Fruit fly (Drosophila melanogaster) whole organism, embryonic: ENCODE measurements around the gene Dnai2.
A peak's percentile ranks its signal among the peaks of the same experiment; 100 is the strongest.

Experiments
- Abd-B ChIP-seq: fragments of 200-800 bp; sonication (Bioruptor generic); optimal IDR thresholded peaks from 2 replicates; lab custom pipeline; 2018; ENCODE audit warnings: missing biosample characterization, mild to moderate bottlenecking, missing genetic modification characterization, moderate library complexity
- BtbVII ChIP-seq: fragments of 200-800 bp; sonication (Bioruptor generic); optimal IDR thresholded peaks from 3 replicates; lab custom pipeline; 2017; ENCODE audit warnings: missing biosample characterization, mild to moderate bottlenecking, missing genetic modification characterization
- CG10979 ChIP-seq: fragments of 200-800 bp; sonication (Bioruptor generic); optimal IDR thresholded peaks from 2 replicates; lab custom pipeline; 2018; ENCODE audit warnings: missing biosample characterization, mild to moderate bottlenecking, missing genetic modification characterization, moderate library complexity
- CG12219 ChIP-seq: fragments of 200-800 bp; sonication (Bioruptor generic); optimal IDR thresholded peaks from 3 replicates; lab custom pipeline; 2018; ENCODE audit warnings: missing biosample characterization, mild to moderate bottlenecking, missing genetic modification characterization
- CG12659 ChIP-seq: fragments of 200-800 bp; sonication (Bioruptor generic); optimal IDR thresholded peaks from 3 replicates; lab custom pipeline; 2017; ENCODE audit warnings: mild to moderate bottlenecking, missing biosample characterization, missing genetic modification reagents, missing genetic modification characterization
- CG14014 ChIP-seq: fragments of 200-800 bp; sonication (Bioruptor generic); IDR thresholded peaks from 2 replicates; pipeline ENCODE4 v1.3.6; 2022; ENCODE audit warnings: missing biosample characterization, missing genetic modification characterization
- CG14441 ChIP-seq: fragments of 200-800 bp; sonication (Bioruptor generic); IDR thresholded peaks from 2 replicates; pipeline ENCODE4 v1.3.6; 2022; ENCODE audit warnings: missing biosample characterization, missing genetic modification characterization
- CG14667 ChIP-seq: fragments of 200-800 bp; sonication (Bioruptor generic); IDR thresholded peaks from 2 replicates; pipeline ENCODE4 v1.3.6; 2022; ENCODE audit warnings: missing biosample characterization, missing genetic modification characterization
- CG15479 ChIP-seq: fragments of 200-800 bp; sonication (Bioruptor generic); optimal IDR thresholded peaks from 3 replicates; lab custom pipeline; 2019; ENCODE audit warnings: missing biosample characterization, mild to moderate bottlenecking, missing genetic modification characterization, moderate library complexity
- CG17328 ChIP-seq: fragments of 200-800 bp; sonication (Bioruptor generic); IDR thresholded peaks from 2 replicates; pipeline ENCODE4 v1.3.6; 2022; ENCODE audit warnings: missing biosample characterization, missing genetic modification characterization
- CG1832 ChIP-seq: fragments of 200-800 bp; sonication (Bioruptor generic); optimal IDR thresholded peaks from 2 replicates; lab custom pipeline; 2017; ENCODE audit warnings: missing biosample characterization, mild to moderate bottlenecking, missing genetic modification characterization, inconsistent platforms
- CG30020 ChIP-seq: fragments of 200-800 bp; optimal IDR thresholded peaks from 2 replicates; lab custom pipeline; 2019; ENCODE audit warnings: missing biosample characterization, mild to moderate bottlenecking, missing genetic modification characterization, moderate library complexity
- CG34376 ChIP-seq: fragments of 200-800 bp; sonication (Bioruptor generic); optimal IDR thresholded peaks from 2 replicates; lab custom pipeline; 2018; ENCODE audit warnings: missing biosample characterization, mild to moderate bottlenecking, missing genetic modification characterization
- CG3995 ChIP-seq: fragments of 200-800 bp; sonication (Bioruptor generic); optimal IDR thresholded peaks from 3 replicates; lab custom pipeline; 2016; ENCODE audit warnings: missing biosample characterization, missing genetic modification characterization
- CG6175 ChIP-seq: fragments of 200-800 bp; sonication (Bioruptor generic); IDR thresholded peaks from 3 replicates; pipeline ENCODE4 v1.3.6; 2022; ENCODE audit warnings: missing biosample characterization, missing genetic modification characterization
- CG6791 ChIP-seq: fragments of 200-800 bp; sonication (Bioruptor generic); IDR thresholded peaks from 3 replicates; pipeline ENCODE4 v1.3.6; 2022; ENCODE audit warnings: missing biosample characterization, missing genetic modification characterization; ENCODE audit not compliant: partially characterized antibody
- CG6854 ChIP-seq: fragments of 200-800 bp; sonication (Bioruptor generic); optimal IDR thresholded peaks from 3 replicates; lab custom pipeline; 2017; ENCODE audit warnings: missing biosample characterization, mild to moderate bottlenecking, missing genetic modification characterization
- CG7357 ChIP-seq: fragments of 200-800 bp; sonication (Bioruptor generic); IDR thresholded peaks from 3 replicates; pipeline ENCODE4 v1.3.6; 2022; ENCODE audit warnings: missing biosample characterization, missing genetic modification characterization
- CG9727 ChIP-seq: fragments of 200-800 bp; sonication (Bioruptor generic); optimal IDR thresholded peaks from 3 replicates; lab custom pipeline; 2017; ENCODE audit warnings: missing biosample characterization, mild to moderate bottlenecking, missing genetic modification characterization
- Dref ChIP-seq: fragments of 200-800 bp; sonication (Bioruptor generic); IDR thresholded peaks from 2 replicates; pipeline ENCODE4 v1.3.6; 2022; ENCODE audit warnings: missing biosample characterization, missing genetic modification characterization
- GATAe ChIP-seq: fragments of 200-800 bp; sonication (Bioruptor generic); conservative IDR thresholded peaks from 2 replicates; pipeline ENCODE4 v1.3.6; 2022; ENCODE audit warnings: missing biosample characterization, missing genetic modification characterization
- Gsc ChIP-seq: fragments of 200-800 bp; sonication (Bioruptor generic); IDR thresholded peaks from 2 replicates; pipeline ENCODE4 v1.3.6; 2022; ENCODE audit warnings: missing biosample characterization, missing genetic modification characterization
- HLH4C ChIP-seq: fragments of 200-800 bp; sonication (Bioruptor generic); IDR thresholded peaks from 3 replicates; pipeline ENCODE4 v1.3.6; 2022; ENCODE audit warnings: missing biosample characterization, missing genetic modification characterization; ENCODE audit not compliant: partially characterized antibody
- Jarid2 ChIP-seq: fragments of 200-800 bp; sonication (Bioruptor generic); optimal IDR thresholded peaks from 3 replicates; lab custom pipeline; 2017; ENCODE audit warnings: mild to moderate bottlenecking, missing biosample characterization, missing genetic modification reagents, missing genetic modification characterization
- NC2β ChIP-seq: fragments of 200-800 bp; sonication (Bioruptor generic); optimal IDR thresholded peaks from 2 replicates; lab custom pipeline; 2016; ENCODE audit warnings: missing biosample characterization, missing genetic modification characterization
- NFAT ChIP-seq: fragments of 200-800 bp; sonication (Bioruptor generic); IDR thresholded peaks from 2 replicates; pipeline ENCODE4 v1.3.6; 2022; ENCODE audit warnings: missing biosample characterization, missing genetic modification characterization
- Six4 ChIP-seq: fragments of 200-800 bp; sonication (Bioruptor generic); optimal IDR thresholded peaks from 2 replicates; lab custom pipeline; 2016; ENCODE audit warnings: missing biosample characterization, missing genetic modification characterization
- ato ChIP-seq: fragments of 200-800 bp; sonication (Bioruptor generic); IDR thresholded peaks from 2 replicates; pipeline ENCODE4 v1.3.6; 2022; ENCODE audit warnings: missing biosample characterization, missing genetic modification characterization; ENCODE audit not compliant: partially characterized antibody
- br ChIP-seq: fragments of >200 bp; optimal IDR thresholded peaks from 2 replicates; lab custom pipeline; 2017
- cas ChIP-seq: fragments of 200-800 bp; sonication (Bioruptor generic); IDR thresholded peaks from 2 replicates; pipeline ENCODE4 v1.3.6; 2022; ENCODE audit warnings: missing biosample characterization, missing genetic modification characterization
- danr ChIP-seq: fragments of 200-800 bp; sonication (Bioruptor generic); IDR thresholded peaks from 2 replicates; pipeline ENCODE4 v1.3.6; 2022; ENCODE audit warnings: missing biosample characterization, missing genetic modification characterization
- fd102C ChIP-seq: fragments of 200-800 bp; sonication (Bioruptor generic); optimal IDR thresholded peaks from 2 replicates; lab custom pipeline; 2018; ENCODE audit warnings: missing biosample characterization, mild to moderate bottlenecking, missing genetic modification characterization, moderate library complexity
- fu2 ChIP-seq: fragments of 200-800 bp; sonication (Bioruptor generic); optimal IDR thresholded peaks from 2 replicates; lab custom pipeline; 2016; ENCODE audit warnings: missing biosample characterization, missing genetic modification characterization
- gcm ChIP-seq: fragments of 200-800 bp; sonication (Bioruptor generic); optimal IDR thresholded peaks from 2 replicates; lab custom pipeline; 2019; ENCODE audit warnings: missing biosample characterization, mild to moderate bottlenecking, missing genetic modification characterization, moderate library complexity
- gfzf ChIP-seq: fragments of 200-800 bp; sonication (Bioruptor generic); optimal IDR thresholded peaks from 2 replicates; lab custom pipeline; 2016; ENCODE audit warnings: missing biosample characterization, mild to moderate bottlenecking, missing genetic modification characterization, moderate library complexity
- gsb-n ChIP-seq: fragments of 200-800 bp; sonication (Bioruptor generic); optimal IDR thresholded peaks from 3 replicates; lab custom pipeline; 2018; ENCODE audit warnings: missing biosample characterization, mild to moderate bottlenecking, missing genetic modification characterization
- ham ChIP-seq: fragments of 200-800 bp; sonication (Bioruptor generic); IDR thresholded peaks from 2 replicates; pipeline ENCODE4 v1.3.6; 2022; ENCODE audit warnings: missing biosample characterization, missing genetic modification characterization
- hbn ChIP-seq: fragments of 200-800 bp; sonication (Bioruptor generic); IDR thresholded peaks from 2 replicates; pipeline ENCODE4 v1.3.6; 2022; ENCODE audit warnings: missing biosample characterization, missing genetic modification characterization; ENCODE audit not compliant: partially characterized antibody
- lab ChIP-seq: fragments of 200-800 bp; sonication (Bioruptor generic); optimal IDR thresholded peaks from 3 replicates; lab custom pipeline; 2017; ENCODE audit warnings: missing biosample characterization, missing genetic modification characterization, mild to moderate bottlenecking, moderate library complexity, missing genetic modification reagents
- lov ChIP-seq, 2 experiments: fragments of 200-800 bp in 1 of 2; fragments of >200 bp in 1 of 2; sonication (Bioruptor generic) in 1 of 2; IDR thresholded peaks in 1 of 2; optimal IDR thresholded peaks in 1 of 2; 2 replicates in 1 of 2; 3 replicates in 1 of 2; pipeline versions ENCODE4 v1.3.6 to Lab custom; 2017 to 2022; ENCODE audit warnings: missing biosample characterization in 1 of 2, missing genetic modification characterization in 1 of 2
- pzg ChIP-seq: fragments of 200-800 bp; sonication (Bioruptor generic); optimal IDR thresholded peaks from 3 replicates; lab custom pipeline; 2018; ENCODE audit warnings: missing biosample characterization, mild to moderate bottlenecking, missing genetic modification characterization, moderate library complexity
- sc ChIP-seq, 3 experiments: fragments of >200 bp in 2 of 3; fragments of 200-800 bp in 1 of 3; sonication (Bioruptor generic) in 1 of 3; optimal IDR thresholded peaks; 2 replicates in 2 of 3; 3 replicates in 1 of 3; lab custom pipeline; 2017; ENCODE audit warnings: mild to moderate bottlenecking in 1 of 3, missing biosample characterization in 1 of 3, missing genetic modification characterization in 1 of 3, missing genetic modification reagents in 1 of 3
- sens ChIP-seq: fragments of 200-800 bp; sonication (Bioruptor generic); peaks from one replicate; lab custom pipeline; 2016; ENCODE audit warnings: missing biosample characterization, missing genetic modification characterization
- shn ChIP-seq: fragments of 200-800 bp; sonication (Bioruptor generic); optimal IDR thresholded peaks from 3 replicates; lab custom pipeline; 2016; ENCODE audit warnings: missing biosample characterization, missing genetic modification characterization
- sim ChIP-seq: fragments of 200-800 bp; sonication (Bioruptor generic); IDR thresholded peaks from 2 replicates; pipeline ENCODE4 v1.3.6; 2022; ENCODE audit warnings: missing biosample characterization, missing genetic modification characterization
- sima ChIP-seq: fragments of 200-800 bp; sonication (Bioruptor generic); optimal IDR thresholded peaks from 2 replicates; lab custom pipeline; 2016; ENCODE audit warnings: missing biosample characterization, missing genetic modification characterization
- slbo ChIP-seq: fragments of 200-800 bp; sonication (Bioruptor generic); IDR thresholded peaks from 2 replicates; pipeline ENCODE4 v1.3.6; 2022; ENCODE audit warnings: missing biosample characterization, missing genetic modification characterization
- stc ChIP-seq: fragments of 200-800 bp; sonication (Bioruptor generic); IDR thresholded peaks from 2 replicates; pipeline ENCODE4 v1.3.6; 2022; ENCODE audit warnings: missing biosample characterization, missing genetic modification characterization
- unc-4 ChIP-seq: fragments of 200-800 bp; sonication (Bioruptor generic); IDR thresholded peaks from 2 replicates; pipeline ENCODE4 v1.3.6; 2022; ENCODE audit warnings: missing biosample characterization, missing genetic modification characterization; ENCODE audit not compliant: partially characterized antibody

The Dnai2 gene

DNA sequence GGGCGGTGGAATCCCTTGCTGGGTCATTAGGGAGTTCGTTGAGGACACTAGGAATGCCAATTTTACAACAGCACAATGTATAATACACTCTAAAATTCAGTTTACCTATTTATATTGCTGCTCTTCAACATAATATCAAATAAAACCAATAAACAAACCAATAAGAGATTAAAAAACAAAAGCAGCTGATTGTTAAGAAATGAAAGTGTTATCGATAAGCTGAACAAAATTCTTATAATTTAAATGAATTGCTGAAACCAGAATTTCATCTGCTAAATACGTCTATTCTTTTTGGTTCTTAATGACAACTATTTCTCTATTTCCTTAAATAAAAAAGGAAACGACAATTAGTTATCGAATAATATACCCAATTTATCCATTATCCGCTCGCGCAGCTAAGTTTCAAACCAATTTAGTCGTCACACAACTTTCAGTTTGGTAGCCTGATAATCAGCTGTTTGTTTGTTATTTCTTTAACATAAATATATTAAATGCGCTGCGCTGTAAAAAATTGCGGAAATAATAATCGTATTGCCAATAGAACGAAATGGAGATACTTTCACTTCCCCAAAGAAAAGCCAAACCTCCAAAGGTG, 7.8 kb downstream of the Dnai2 start, which contains the start of the genes Pldn and CG14135 (continued):
- no peak for TF ChIP-seq danr
- no peak for TF ChIP-seq lab (GFP tag; lab: Kevin White, UChicago)
- TF ChIP-seq GATAe, result no peak
- TF ChIP-seq CG14667, result no peak
- TF ChIP-seq CG10979, result no peak
- TF ChIP-seq Abd-B (GFP tag; lab: Kevin White, UChicago), result no peak
- TF ChIP-seq Six4 (GFP tag; lab: Kevin White, UChicago), result no peak
- peak; percentile 24 for TF ChIP-seq CG30020 (tag; lab: Kevin White, UChicago)
- TF ChIP-seq gsb-n (tag; lab: Kevin White, UChicago), result peak; percentile 14
- no peak for TF ChIP-seq ato
- no peak for TF ChIP-seq gcm (GFP tag; lab: Kevin White, UChicago)
- TF ChIP-seq CG12219 (GFP tag; lab: Kevin White, UChicago), result no peak
- peak; percentile 54 for TF ChIP-seq gfzf (GFP tag; lab: Kevin White, UChicago)
- TF ChIP-seq HLH4C, result peak; percentile 53; the same call in 2 of the 3 replicates
- TF ChIP-seq ham (GFP tag; lab: Robert Waterston, UW), result no peak
- peak; percentile 65 for TF ChIP-seq CG6854 (GFP tag; lab: Kevin White, UChicago)
- TF ChIP-seq CG1832 (GFP tag; lab: Kevin White, UChicago), result no peak
- no peak for TF ChIP-seq sim (GFP tag; lab: Robert Waterston, UW)
- no peak for TF ChIP-seq sima
- TF ChIP-seq sens (GFP tag; lab: Kevin White, UChicago), result peak; percentile 77
- TF ChIP-seq CG3995 (GFP tag; lab: Kevin White, UChicago), result no peak
- no peak for TF ChIP-seq CG7357 (GFP tag; lab: Robert Waterston, UW)
- TF ChIP-seq pzg (GFP tag; lab: Kevin White, UChicago), result peak; percentile 72
- TF ChIP-seq NFAT (GFP tag; lab: Robert Waterston, UW), result no peak
- TF ChIP-seq unc-4 (GFP tag; lab: Robert Waterston, UW), result no peak
- TF ChIP-seq CG17328 (GFP tag; lab: Robert Waterston, UW), result no peak
- no peak for TF ChIP-seq stc (GFP tag; lab: Robert Waterston, UW)
- TF ChIP-seq hbn, result 0 out of 2 replicates have a peak, but pooled peaks have one; percentile 27
- TF ChIP-seq Jarid2 (GFP tag; lab: Kevin White, UChicago), result no peak
- TF ChIP-seq Dref (GFP tag; lab: Robert Waterston, UW), result peak; percentile 75
- no peak for TF ChIP-seq CG15479

DNA sequence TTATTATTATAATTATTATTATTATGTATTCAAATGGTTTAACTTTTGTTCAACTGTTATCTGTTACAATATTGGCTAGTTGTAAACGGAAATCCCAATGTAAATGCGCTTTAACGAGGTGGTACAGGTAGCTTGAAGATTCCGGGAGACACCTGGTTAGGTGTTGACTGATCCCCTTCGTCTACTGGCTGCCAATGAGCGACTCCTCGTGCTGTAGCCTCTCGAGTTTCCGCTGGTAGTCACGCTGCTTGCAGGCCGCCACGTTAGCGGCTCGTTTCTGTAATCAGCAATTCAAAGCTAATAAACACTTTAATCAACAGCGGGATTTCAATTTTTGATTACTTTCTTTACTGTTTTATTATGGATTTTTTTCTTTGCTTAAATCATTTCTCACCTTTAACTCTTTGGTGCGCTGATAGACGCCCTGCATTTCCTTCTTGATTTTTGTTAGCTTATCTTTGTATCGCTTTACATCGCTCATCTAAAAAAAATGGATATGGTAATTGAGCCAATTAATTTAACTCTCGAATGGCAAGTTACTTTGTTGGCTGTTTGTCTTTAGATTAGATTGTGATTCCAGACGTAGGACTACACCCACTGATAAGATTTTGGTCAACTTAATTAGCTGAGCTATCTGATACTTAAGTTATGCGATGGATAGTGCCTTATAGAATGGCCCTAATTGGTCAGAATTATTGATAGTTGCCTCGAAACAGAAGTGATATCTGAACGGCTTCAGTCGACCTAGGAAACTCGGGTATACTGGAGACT, 9.0 kb downstream of the Dnai2 start:
- TF ChIP-seq shn, result no peak
- no peak for TF ChIP-seq BtbVII (GFP tag; lab: Kevin White, UChicago)
- no peak for TF ChIP-seq CG9727 (GFP tag; lab: Kevin White, UChicago)
- no peak for TF ChIP-seq CG6791
- TF ChIP-seq CG14441 (GFP tag; lab: Robert Waterston, UW), result no peak
- no peak for TF ChIP-seq slbo (GFP tag; lab: Robert Waterston, UW)
- peak; percentile 74 for TF ChIP-seq CG34376 (GFP tag; lab: Kevin White, UChicago)
- TF ChIP-seq fd102C, result no peak
- 0 out of 2 replicates have a peak, but pooled peaks have one; percentile 23 for TF ChIP-seq CG14014 (GFP tag; lab: Robert Waterston, UW)
- no peak for TF ChIP-seq cas
- no peak for TF ChIP-seq CG12659 (GFP tag; lab: Kevin White, UChicago)
- no peak for TF ChIP-seq CG6175 (GFP tag; lab: Robert Waterston, UW)
- no peak for TF ChIP-seq Gsc (GFP tag; lab: Robert Waterston, UW)
- TF ChIP-seq NC2β (GFP tag; lab: Kevin White, UChicago), result no peak
- no peak for TF ChIP-seq sc (optimal IDR thresholded peaks at IDR 0.05; lab: Kevin White, UChicago)
- no peak for TF ChIP-seq sc (GFP tag; optimal IDR thresholded peaks at IDR 0.05; lab: Kevin White, UChicago)
- no peak for TF ChIP-seq br (lab: Kevin White, UChicago)
- TF ChIP-seq lov (optimal IDR thresholded peaks at IDR 0.05; lab: Kevin White, UChicago), result no peak
- TF ChIP-seq lov (GFP tag; IDR thresholded peaks at IDR 0.05; lab: Robert Waterston, UW), result no peak
- TF ChIP-seq fu2 (GFP tag; lab: Kevin White, UChicago), result no peak
